Worm (Caenorhabditis elegans) whole organism, late embryonic: Measurements from ENCODE around the gene rif-1.2.

ENCODE experiments used
- ceh-14 ChIP-seq: sonication (generic microtip); optimal IDR thresholded peaks from 2 replicates; lab custom pipeline; 2016; ENCODE audit warnings: missing genotype, missing genetic modification characterization, missing compliant biosample characterization
- ceh-19 ChIP-seq: fragments of 200-800 bp; sonication (Bioruptor generic); optimal IDR thresholded peaks from 2 replicates; lab custom pipeline; 2018; ENCODE audit warnings: mild to moderate bottlenecking, missing genetic modification characterization, missing compliant biosample characterization
- dve-1 ChIP-seq: sonication (generic microtip); optimal IDR thresholded peaks from 2 replicates; lab custom pipeline; 2017; ENCODE audit warnings: antibody characterized with exemption, mild to moderate bottlenecking, missing genetic modification characterization, missing compliant biosample characterization
- hlh-6 ChIP-seq: sonication (generic microtip); optimal IDR thresholded peaks from 2 replicates; lab custom pipeline; 2016; ENCODE audit warnings: missing genotype, missing genetic modification characterization, missing compliant biosample characterization
- hlh-8 ChIP-seq: sonication (generic microtip); optimal IDR thresholded peaks from 2 replicates; lab custom pipeline; 2016; ENCODE audit warnings: missing genotype, missing genetic modification characterization, missing compliant biosample characterization
- pha-4 ChIP-seq: fragments of 150-350 bp; optimal IDR thresholded peaks from 2 replicates; lab custom pipeline; 2018; ENCODE audit warnings: missing biosample characterization, missing genetic modification reagents, missing genetic modification characterization
- ttx-3 ChIP-seq: sonication (generic microtip); optimal IDR thresholded peaks from 2 replicates; lab custom pipeline; 2016; ENCODE audit warnings: missing genetic modification reagents, missing genetic modification characterization, missing compliant biosample characterization
- unc-86 ChIP-seq: sonication (generic microtip); optimal IDR thresholded peaks from 2 replicates; lab custom pipeline; 2016; ENCODE audit warnings: missing genetic modification characterization, missing compliant biosample characterization

- TF ChIP-seq hlh-6 (tag; lab: Kevin White, UChicago) (no peak), ceh-19 (no peak), hlh-8 (no peak), unc-86 (tag; lab: Kevin White, UChicago) (no peak), ttx-3 (tag; lab: Kevin White, UChicago) (no peak), pha-4 (no peak), ceh-14 (no peak), dve-1 (no peak)
Measured at ce11 chrX:12360444-12360843, 10.8 kb downstream of the rif-1.2 start, which contains the start of the genes nspc-15 and F19H6.6.
